Worm (Caenorhabditis elegans): ENCODE results near the gene D2062.5.

ce11 chrII:2649015-2649414 is 26.4 kb downstream of the D2062.5 start:
- TF ChIP-seq snpc-4 (GFP tag; optimal IDR thresholded peaks at IDR 0.05) (no peak), snpc-4 (tag; optimal IDR thresholded peaks at IDR 0.05) (no peak), zim-3 (tag; optimal IDR thresholded peaks at IDR 0.05) (no peak), F57A8.1 (GFP tag; optimal IDR thresholded peaks at IDR 0.05) (no peak), B0019.2 (GFP tag; conservative IDR thresholded peaks at IDR 0.05) (no peak), mes-4 (tag; optimal IDR thresholded peaks at IDR 0.05) (no peak), madf-3 (GFP tag; IDR thresholded peaks at IDR 0.05) (no peak)
